Fruit fly (Drosophila melanogaster): Measurements from ENCODE around the gene CG6244.

The CG6244 gene

dm6 chr3L:15791072-15791471 is 17.1 kb upstream of the CG6244 start:
- TF ChIP-seq CG12768 (GFP tag; optimal IDR thresholded peaks at IDR 0.05): no peak
- no peak for TF ChIP-seq kay (GFP tag; ENCODE audit: borderline replicate concordance)
- TF ChIP-seq toe (GFP tag; optimal IDR thresholded peaks at IDR 0.05): no peak
- no peak for TF ChIP-seq Clk (GFP tag; optimal IDR thresholded peaks at IDR 0.05)
- TF ChIP-seq CG33017 (tag; optimal IDR thresholded peaks at IDR 0.05): no peak
- TF ChIP-seq Hr96 (GFP tag; optimal IDR thresholded peaks at IDR 0.05): no peak
- no peak for TF ChIP-seq pad (GFP tag; optimal IDR thresholded peaks at IDR 0.05)
- TF ChIP-seq tj (GFP tag; optimal IDR thresholded peaks at IDR 0.05): no peak
- TF ChIP-seq Mnt (GFP tag; optimal IDR thresholded peaks at IDR 0.05): no peak
- no peak for TF ChIP-seq cic (GFP tag; optimal IDR thresholded peaks at IDR 0.05)
- TF ChIP-seq CG7045 (GFP tag; optimal IDR thresholded peaks at IDR 0.05): no peak
- TF ChIP-seq ovo (GFP tag; optimal IDR thresholded peaks at IDR 0.05): no peak
- TF ChIP-seq CG5204 (GFP tag; optimal IDR thresholded peaks at IDR 0.05): no peak
- no peak for TF ChIP-seq cnc (optimal IDR thresholded peaks at IDR 0.05)
- TF ChIP-seq bab1 (GFP tag; optimal IDR thresholded peaks at IDR 0.05): no peak
- no peak for TF ChIP-seq Crg-1 (GFP tag; optimal IDR thresholded peaks at IDR 0.05)
- no peak for TF ChIP-seq CG11617 (GFP tag; optimal IDR thresholded peaks at IDR 0.05)
- TF ChIP-seq CG7101 (tag; optimal IDR thresholded peaks at IDR 0.05): no peak
- no peak for TF ChIP-seq CG1620 (GFP tag; optimal IDR thresholded peaks at IDR 0.05)

- TF ChIP-seq bab1 (GFP tag; optimal IDR thresholded peaks at IDR 0.05): no peak
- no peak for TF ChIP-seq CG12768 (GFP tag; optimal IDR thresholded peaks at IDR 0.05)
These were observed 13.8 kb upstream of the CG6244 start for dm6 chr3L:15794311-15794710.

- no peak for TF ChIP-seq ovo (GFP tag; optimal IDR thresholded peaks at IDR 0.05)
- no peak for TF ChIP-seq pad (GFP tag; optimal IDR thresholded peaks at IDR 0.05)
- TF ChIP-seq cnc (optimal IDR thresholded peaks at IDR 0.05): no peak
- TF ChIP-seq CG12768 (GFP tag; optimal IDR thresholded peaks at IDR 0.05): no peak
These were observed 6.0 kb upstream of the CG6244 start for dm6 chr3L:15802117-15802516.

dm6 chr3L:15802655-15803054 is 5.5 kb upstream of the CG6244 start:
- TF ChIP-seq CG1620 (GFP tag; optimal IDR thresholded peaks at IDR 0.05) (no peak), CG7045 (GFP tag; optimal IDR thresholded peaks at IDR 0.05) (no peak), CG5204 (GFP tag; optimal IDR thresholded peaks at IDR 0.05) (no peak)

- TF ChIP-seq Hr96 (GFP tag; optimal IDR thresholded peaks at IDR 0.05) (no peak), tj (GFP tag; optimal IDR thresholded peaks at IDR 0.05) (no peak), CG5204 (GFP tag; optimal IDR thresholded peaks at IDR 0.05) (no peak), CG7045 (GFP tag; optimal IDR thresholded peaks at IDR 0.05) (no peak), toe (GFP tag; optimal IDR thresholded peaks at IDR 0.05) (no peak), pad (GFP tag; optimal IDR thresholded peaks at IDR 0.05) (no peak), CG11617 (GFP tag; optimal IDR thresholded peaks at IDR 0.05) (no peak), CG12768 (GFP tag; optimal IDR thresholded peaks at IDR 0.05) (no peak), CG33017 (tag; optimal IDR thresholded peaks at IDR 0.05) (no peak), CG1620 (GFP tag; optimal IDR thresholded peaks at IDR 0.05) (no peak), cic (GFP tag; optimal IDR thresholded peaks at IDR 0.05) (no peak), Mnt (GFP tag; optimal IDR thresholded peaks at IDR 0.05) (no peak), ovo (GFP tag; optimal IDR thresholded peaks at IDR 0.05) (no peak), CG7101 (tag; optimal IDR thresholded peaks at IDR 0.05) (no peak), kay (GFP tag; ENCODE audit: borderline replicate concordance) (no peak), bab1 (GFP tag; optimal IDR thresholded peaks at IDR 0.05) (no peak), CG14711 (tag; optimal IDR thresholded peaks at IDR 0.05) (no peak), cnc (optimal IDR thresholded peaks at IDR 0.05) (no peak), Clk (GFP tag; optimal IDR thresholded peaks at IDR 0.05) (no peak)
These were observed 545 bp downstream of the CG6244 start for dm6 chr3L:15808667-15809066.

dm6 chr3L:15809185-15809584 is 1.1 kb downstream of the CG6244 start, which contains the start of gene CG13445:
TSS of gene CG13445 (plus strand) at chr3L:15809485.
- TF ChIP-seq tj (GFP tag; optimal IDR thresholded peaks at IDR 0.05): no peak

- TF ChIP-seq Mnt (GFP tag; optimal IDR thresholded peaks at IDR 0.05): no peak
- no peak for TF ChIP-seq CG12768 (GFP tag; optimal IDR thresholded peaks at IDR 0.05)
- no peak for TF ChIP-seq ovo (GFP tag; optimal IDR thresholded peaks at IDR 0.05)
These were observed 1.6 kb downstream of the CG6244 start for dm6 chr3L:15809768-15810167.

dm6 chr3L:15813988-15814387 is 5.9 kb downstream of the CG6244 start:
- TF ChIP-seq Hr96 (GFP tag; optimal IDR thresholded peaks at IDR 0.05) (no peak), tj (GFP tag; optimal IDR thresholded peaks at IDR 0.05) (no peak), CG11617 (GFP tag; optimal IDR thresholded peaks at IDR 0.05) (no peak), CG33017 (tag; optimal IDR thresholded peaks at IDR 0.05) (no peak), kay (GFP tag; ENCODE audit: borderline replicate concordance) (peak; percentile 75)
